Fruit fly (Drosophila melanogaster) whole organism, wandering third instar larva: ENCODE data around the gene CG13287.
A peak's percentile ranks its signal among the peaks of the same experiment; 100 is the strongest.

ENCODE experiments used
- Abd-B ChIP-seq: fragments of >200 bp; optimal IDR thresholded peaks from 2 replicates; lab custom pipeline; 2017; ENCODE audit warnings: missing biosample characterization, missing genetic modification characterization
- CG32264 ChIP-seq: fragments of 200-800 bp; sonication (Bioruptor generic); optimal IDR thresholded peaks from 2 replicates; lab custom pipeline; 2016; ENCODE audit warnings: missing biosample characterization, missing genetic modification characterization
- CG9705 ChIP-seq: fragments of 200-800 bp; sonication (Bioruptor generic); optimal IDR thresholded peaks from 2 replicates; lab custom pipeline; 2018; ENCODE audit warnings: missing biosample characterization, mild to moderate bottlenecking, missing genetic modification characterization
- CrebA ChIP-seq: fragments of 200-800 bp; sonication (Bioruptor generic); optimal IDR thresholded peaks from 2 replicates; lab custom pipeline; 2016; ENCODE audit warnings: missing biosample characterization, mild to moderate bottlenecking, missing genetic modification characterization, borderline replicate concordance
- Dfd ChIP-seq: fragments of >200 bp; optimal IDR thresholded peaks from 2 replicates; lab custom pipeline; 2017; ENCODE audit warnings: missing biosample characterization, missing genetic modification characterization
- Dif ChIP-seq: fragments of 200-275, 200-300 bp; sonication (Bioruptor generic); optimal IDR thresholded peaks from 2 replicates; lab custom pipeline; 2018; ENCODE audit warnings: missing biosample characterization, missing genetic modification characterization; ENCODE audit not compliant: partially characterized antibody
- GATAd ChIP-seq: sonication (Bioruptor generic); optimal IDR thresholded peaks from 2 replicates; lab custom pipeline; 2016; ENCODE audit warnings: missing biosample characterization, missing genetic modification characterization
- HLH106 ChIP-seq: fragments of 200-800 bp; optimal IDR thresholded peaks from 3 replicates; lab custom pipeline; 2019; ENCODE audit warnings: missing biosample characterization, mild to moderate bottlenecking, missing genetic modification characterization, moderate library complexity
- Hnf4 ChIP-seq: fragments of 200-800 bp; sonication (Bioruptor generic); optimal IDR thresholded peaks from 2 replicates; lab custom pipeline; 2016; ENCODE audit warnings: missing biosample characterization, mild to moderate bottlenecking, missing genetic modification characterization
- Hr78 ChIP-seq: fragments of >200 bp; optimal IDR thresholded peaks from 2 replicates; lab custom pipeline; 2017; ENCODE audit warnings: missing biosample characterization, missing genetic modification characterization
- Hr83 ChIP-seq: fragments of 200-300 bp; sonication (Bioruptor generic); optimal IDR thresholded peaks from 2 replicates; lab custom pipeline; 2016; ENCODE audit warnings: missing biosample characterization, mild to moderate bottlenecking, missing genetic modification characterization, moderate library complexity; ENCODE audit not compliant: poor library complexity, severe bottlenecking
- Jra ChIP-seq: sonication (Bioruptor generic); optimal IDR thresholded peaks from 2 replicates; lab custom pipeline; 2016; ENCODE audit warnings: missing biosample characterization, missing genetic modification characterization
- Mio ChIP-seq: sonication (Bioruptor generic); optimal IDR thresholded peaks from 2 replicates; lab custom pipeline; 2016; ENCODE audit warnings: missing biosample characterization, missing genetic modification characterization
- Myc ChIP-seq: fragments of >200 bp; optimal IDR thresholded peaks from 2 replicates; lab custom pipeline; 2017
- N ChIP-seq: fragments of >200 bp; optimal IDR thresholded peaks from 2 replicates; lab custom pipeline; 2018; ENCODE audit warnings: missing biosample characterization, missing external identifiers, missing genetic modification characterization
- OdsH ChIP-seq: fragments of 200-800 bp; sonication (Bioruptor generic); optimal IDR thresholded peaks from 2 replicates; lab custom pipeline; 2016; ENCODE audit warnings: missing biosample characterization, mild to moderate bottlenecking, missing genetic modification characterization
- Rel ChIP-seq, 2 experiments: fragments of 200-800 bp; sonication (Bioruptor generic) in 1 of 2; optimal IDR thresholded peaks; 2 replicates in 1 of 2; 3 replicates in 1 of 2; lab custom pipeline; 2016 to 2019; ENCODE audit warnings: mild to moderate bottlenecking in 2 of 2, missing biosample characterization in 2 of 2, missing genetic modification characterization in 2 of 2, moderate library complexity in 1 of 2
- Sp1 ChIP-seq: fragments of 200-800 bp; sonication (Bioruptor generic); optimal IDR thresholded peaks from 3 replicates; lab custom pipeline; 2019; ENCODE audit warnings: missing biosample characterization, mild to moderate bottlenecking, missing genetic modification characterization, moderate library complexity
- Vsx2 ChIP-seq: fragments of 200-300, 225-300 bp; sonication (Bioruptor generic); optimal IDR thresholded peaks from 2 replicates; lab custom pipeline; 2018; ENCODE audit warnings: missing biosample characterization, missing genetic modification characterization; ENCODE audit not compliant: partially characterized antibody
- br ChIP-seq: fragments of 200-800 bp; sonication (Bioruptor generic); optimal IDR thresholded peaks from 2 replicates; lab custom pipeline; 2016; ENCODE audit warnings: missing biosample characterization, missing genetic modification characterization
- brk ChIP-seq: fragments of 200-800 bp; sonication (Bioruptor generic); optimal IDR thresholded peaks from 2 replicates; lab custom pipeline; 2016; ENCODE audit warnings: missing biosample characterization, mild to moderate bottlenecking, missing genetic modification characterization
- dl ChIP-seq, 2 experiments: fragments of 175-275, 200-275 bp in 1 of 2; fragments of 200-275 bp in 1 of 2; sonication (Bioruptor generic); optimal IDR thresholded peaks; lab custom pipeline; 2018; ENCODE audit warnings: mild to moderate bottlenecking in 2 of 2, missing biosample characterization in 2 of 2, missing genetic modification characterization in 2 of 2, moderate library complexity in 2 of 2; ENCODE audit not compliant: partially characterized antibody in 2 of 2, insufficient read depth in 1 of 2
- dmrt93B ChIP-seq: fragments of 200-800 bp; sonication (Bioruptor generic); optimal IDR thresholded peaks from 2 replicates; lab custom pipeline; 2018; ENCODE audit warnings: missing biosample characterization, mild to moderate bottlenecking, missing genetic modification characterization
- dsf ChIP-seq: sonication (Bioruptor generic); optimal IDR thresholded peaks from 2 replicates; lab custom pipeline; 2016; ENCODE audit warnings: missing biosample characterization, missing genetic modification characterization, borderline replicate concordance
- ey ChIP-seq: fragments of 200-800 bp; sonication (Bioruptor generic); optimal IDR thresholded peaks from 2 replicates; lab custom pipeline; 2016; ENCODE audit warnings: missing biosample characterization, missing genetic modification characterization
- foxo ChIP-seq, 2 experiments: fragments of 200-800 bp; sonication (Bioruptor generic); optimal IDR thresholded peaks; 2 replicates in 1 of 2; 3 replicates in 1 of 2; lab custom pipeline; 2016 to 2017; ENCODE audit warnings: missing biosample characterization in 2 of 2, missing genetic modification characterization in 2 of 2
- fru ChIP-seq: fragments of 200-800 bp; sonication (Bioruptor generic); optimal IDR thresholded peaks from 3 replicates; lab custom pipeline; 2016; ENCODE audit warnings: missing biosample characterization, mild to moderate bottlenecking, missing genetic modification characterization
- h ChIP-seq: fragments of 200-800 bp; sonication (Bioruptor generic); optimal IDR thresholded peaks from 3 replicates; lab custom pipeline; 2016; ENCODE audit warnings: missing biosample characterization, mild to moderate bottlenecking, missing genetic modification characterization
- jim ChIP-seq: fragments of 175-275, 200-325 bp; sonication (Bioruptor generic); optimal IDR thresholded peaks from 2 replicates; lab custom pipeline; 2016; ENCODE audit warnings: missing biosample characterization, mild to moderate bottlenecking, missing genetic modification characterization
- lola ChIP-seq: fragments of >200 bp; optimal IDR thresholded peaks from 2 replicates; lab custom pipeline; 2017; ENCODE audit warnings: missing biosample characterization, missing genetic modification characterization
- pan ChIP-seq: fragments of >200 bp; optimal IDR thresholded peaks from 2 replicates; lab custom pipeline; 2017
- psq ChIP-seq: fragments of 200-800 bp; sonication (Bioruptor generic); optimal IDR thresholded peaks from 3 replicates; lab custom pipeline; 2017; ENCODE audit warnings: missing biosample characterization, mild to moderate bottlenecking, missing genetic modification characterization, moderate library complexity
- rgr ChIP-seq: fragments of 200-800 bp; sonication (Bioruptor generic); optimal IDR thresholded peaks from 3 replicates; lab custom pipeline; 2016; ENCODE audit warnings: missing biosample characterization, mild to moderate bottlenecking, missing genetic modification characterization
- sage ChIP-seq: fragments of 200-800 bp; sonication (Bioruptor generic); optimal IDR thresholded peaks from 2 replicates; lab custom pipeline; 2016; ENCODE audit warnings: missing biosample characterization, mild to moderate bottlenecking, missing genetic modification characterization
- sv ChIP-seq: fragments of 200-800 bp; sonication (Bioruptor generic); optimal IDR thresholded peaks from 3 replicates; lab custom pipeline; 2016; ENCODE audit warnings: missing biosample characterization, missing genetic modification characterization
- tai ChIP-seq: sonication (Bioruptor generic); optimal IDR thresholded peaks from 2 replicates; lab custom pipeline; 2016; ENCODE audit warnings: missing biosample characterization, missing genetic modification characterization
- usp ChIP-seq: fragments of >200 bp; optimal IDR thresholded peaks from 2 replicates; lab custom pipeline; 2017; ENCODE audit warnings: missing biosample characterization, missing genetic modification characterization
- woc ChIP-seq: sonication (Bioruptor generic); optimal IDR thresholded peaks from 2 replicates; lab custom pipeline; 2016; ENCODE audit warnings: missing biosample characterization, mild to moderate bottlenecking, missing genetic modification characterization

Gene CG13287

dm6 chr3L:5856081-5856826 lies 25.9 kb upstream of the CG13287 start:
- TF ChIP-seq pan (lab: Kevin White, UChicago) (no peak), OdsH (GFP tag; lab: Kevin White, UChicago) (no peak), Dfd (GFP tag; lab: Kevin White, UChicago) (peak; percentile 45)

dm6 chr3L:5856919-5857318 lies 25.2 kb upstream of the CG13287 start:
- TF ChIP-seq woc (GFP tag; lab: Kevin White, UChicago) = no peak
- TF ChIP-seq tai (GFP tag; lab: Kevin White, UChicago) = no peak
- no peak for TF ChIP-seq psq (GFP tag; lab: Kevin White, UChicago)
- no peak for TF ChIP-seq br (GFP tag; lab: Kevin White, UChicago)
- no peak for TF ChIP-seq CrebA (GFP tag; lab: Kevin White, UChicago)
- TF ChIP-seq ey (GFP tag; lab: Kevin White, UChicago) = peak; percentile 15
- TF ChIP-seq N (GFP tag; lab: Kevin White, UChicago) = no peak
- TF ChIP-seq Abd-B (GFP tag; lab: Kevin White, UChicago) = no peak
- no peak for TF ChIP-seq dl (GFP tag; optimal IDR thresholded peaks at IDR 0.05; lab: Kevin White, UChicago; ENCODE audit: insufficient read depth in 1 of 2, partially characterized antibody in 2 of 2)
- TF ChIP-seq CG32264 (GFP tag; lab: Kevin White, UChicago) = no peak
- TF ChIP-seq usp (GFP tag; lab: Kevin White, UChicago) = no peak
- no peak for TF ChIP-seq GATAd (GFP tag; lab: Kevin White, UChicago)
- peak in 1 of 2 experiments; percentile 35 for TF ChIP-seq foxo (GFP tag; optimal IDR thresholded peaks at IDR 0.05; lab: Kevin White, UChicago)
- TF ChIP-seq sv (GFP tag; lab: Kevin White, UChicago) = no peak
- TF ChIP-seq Hr83 = no peak
- TF ChIP-seq lola = no peak
- peak; percentile 14 for TF ChIP-seq OdsH (GFP tag; lab: Kevin White, UChicago)
- TF ChIP-seq Hr78 (GFP tag; lab: Kevin White, UChicago) = no peak
- no peak for TF ChIP-seq Rel (GFP tag; optimal IDR thresholded peaks at IDR 0.05; lab: Kevin White, UChicago)
- TF ChIP-seq Rel (tag; optimal IDR thresholded peaks at IDR 0.05; lab: Kevin White, UChicago) = no peak
- peak; percentile 6 for TF ChIP-seq HLH106 (tag; lab: Kevin White, UChicago)
- TF ChIP-seq jim = no peak
- no peak for TF ChIP-seq Vsx2
- peak; percentile 32 for TF ChIP-seq fru (GFP tag; lab: Kevin White, UChicago)
- peak; percentile 18 for TF ChIP-seq rgr (GFP tag; lab: Kevin White, UChicago)
- TF ChIP-seq Sp1 (GFP tag; lab: Kevin White, UChicago) = peak; percentile 15
- no peak for TF ChIP-seq Mio (GFP tag; lab: Kevin White, UChicago)
- TF ChIP-seq h = peak; percentile 28
- no peak for TF ChIP-seq Dfd (GFP tag; lab: Kevin White, UChicago)
- no peak for TF ChIP-seq Myc
- TF ChIP-seq dsf = no peak
- TF ChIP-seq sage (GFP tag; lab: Kevin White, UChicago) = no peak
- no peak for TF ChIP-seq dmrt93B
- no peak for TF ChIP-seq Dif
- no peak for TF ChIP-seq pan (lab: Kevin White, UChicago)
- no peak for TF ChIP-seq Hnf4
- no peak for TF ChIP-seq CG9705 (GFP tag; lab: Kevin White, UChicago)
- no peak for TF ChIP-seq brk (GFP tag; lab: Kevin White, UChicago)
- no peak for TF ChIP-seq Jra (GFP tag; lab: Kevin White, UChicago)

- TF ChIP-seq N (GFP tag; lab: Kevin White, UChicago) = no peak
- TF ChIP-seq dsf = no peak
- TF ChIP-seq br (GFP tag; lab: Kevin White, UChicago) = no peak
- no peak for TF ChIP-seq OdsH (GFP tag; lab: Kevin White, UChicago)
- TF ChIP-seq sage (GFP tag; lab: Kevin White, UChicago) = no peak
- TF ChIP-seq ey (GFP tag; lab: Kevin White, UChicago) = no peak
- no peak for TF ChIP-seq pan (lab: Kevin White, UChicago)
- no peak for TF ChIP-seq Jra (GFP tag; lab: Kevin White, UChicago)
These were observed 23.1 kb upstream of the CG13287 start for dm6 chr3L:5859029-5859428.
